Worm (Caenorhabditis elegans) whole organism, L4 larva: Measurements from ENCODE around the gene lro-1.

Experiments used
- D1046.2 ChIP-seq: fragments of 200-800 bp; sonication (Bioruptor generic); IDR thresholded peaks from 2 replicates; pipeline ENCODE4 v1.3.6; 2022; ENCODE audit warnings: missing genetic modification characterization, missing compliant biosample characterization
- F10B5.3 ChIP-seq: sonication (generic microtip); optimal IDR thresholded peaks from 2 replicates; lab custom pipeline; 2016; ENCODE audit warnings: mild to moderate bottlenecking, missing genetic modification characterization, missing compliant biosample characterization
- F26F4.8 ChIP-seq: fragments of 200-800 bp; sonication (Bioruptor generic); conservative IDR thresholded peaks from 2 replicates; pipeline ENCODE4 v1.3.6; 2022; ENCODE audit warnings: missing genetic modification characterization, missing compliant biosample characterization
- F44E2.7 ChIP-seq: fragments of 200-800 bp; sonication (Bioruptor generic); IDR thresholded peaks from 2 replicates; pipeline ENCODE4 v2.1.2; 2022; ENCODE audit warnings: missing genetic modification characterization, missing compliant biosample characterization
- F49E8.2 ChIP-seq: sonication (generic microtip); optimal IDR thresholded peaks from 2 replicates; lab custom pipeline; 2016; ENCODE audit warnings: missing compliant biosample characterization, mild to moderate bottlenecking, missing genetic modification characterization, borderline replicate concordance
- Y48G9A.11 ChIP-seq: fragments of 200-800 bp; sonication (Bioruptor generic); IDR thresholded peaks from 2 replicates; pipeline ENCODE4 v1.3.6; 2022; ENCODE audit warnings: missing genetic modification reagents, missing genetic modification characterization, missing compliant biosample characterization
- Y5F2A.4 ChIP-seq: fragments of 200-800 bp; sonication (Bioruptor generic); optimal IDR thresholded peaks from 2 replicates; lab custom pipeline; 2018; ENCODE audit warnings: mild to moderate bottlenecking, missing genetic modification characterization, missing compliant biosample characterization
- Y75B8A.6 ChIP-seq: fragments of 200-800 bp; sonication (Bioruptor generic); IDR thresholded peaks from 2 replicates; pipeline ENCODE4 v1.3.6; 2022; ENCODE audit warnings: missing genetic modification reagents, missing genetic modification characterization, missing compliant biosample characterization
- ZK546.5 ChIP-seq, 2 experiments: sonication (generic microtip); optimal IDR thresholded peaks; 2 replicates each; lab custom pipeline; 2017; ENCODE audit warnings: missing biosample characterization in 2 of 2, missing genetic modification characterization in 2 of 2
- ama-1 ChIP-seq: fragments of 150-350 bp; optimal IDR thresholded peaks from 2 replicates; lab custom pipeline; 2014; ENCODE audit warnings: inconsistent platforms, mixed read lengths
- ceh-20 ChIP-seq: fragments of 200-800 bp; sonication (Bioruptor generic); IDR thresholded peaks from 2 replicates; pipeline ENCODE4 v1.3.6; 2022; ENCODE audit warnings: missing genetic modification reagents, missing genetic modification characterization, missing compliant biosample characterization
- ceh-44 ChIP-seq: fragments of 200-800 bp; sonication (Bioruptor generic); IDR thresholded peaks from 2 replicates; pipeline ENCODE4 v1.3.6; 2022; ENCODE audit warnings: missing genetic modification reagents, missing genetic modification characterization, missing compliant biosample characterization
- ceh-62 ChIP-seq: sonication (generic microtip); optimal IDR thresholded peaks from 2 replicates; lab custom pipeline; 2017; ENCODE audit warnings: missing biosample characterization, missing genetic modification characterization
- ceh-82 ChIP-seq: sonication (generic microtip); optimal IDR thresholded peaks from 2 replicates; lab custom pipeline; 2017; ENCODE audit warnings: missing biosample characterization, missing genetic modification characterization
- ces-1 ChIP-seq: fragments of 150-350 bp; sonication (generic microtip); optimal IDR thresholded peaks from 4 replicates; lab custom pipeline; 2014; ENCODE audit warnings: missing biosample characterization, missing genetic modification reagents, missing genetic modification characterization
- ctbp-1 ChIP-seq: fragments of 200-800 bp; sonication (Bioruptor generic); IDR thresholded peaks from 2 replicates; pipeline ENCODE4 v1.3.6; 2022; ENCODE audit warnings: missing genetic modification reagents, missing genetic modification characterization, missing compliant biosample characterization
- daf-8 ChIP-seq: fragments of 200-800 bp; sonication (Bioruptor generic); IDR thresholded peaks from 2 replicates; pipeline ENCODE4 v1.3.6; 2022; ENCODE audit warnings: missing genetic modification characterization, missing compliant biosample characterization
- dmd-8 ChIP-seq: fragments of 200-800 bp; sonication (Bioruptor generic); IDR thresholded peaks from 2 replicates; pipeline ENCODE4 v1.3.6; 2022; ENCODE audit warnings: missing genetic modification characterization, missing compliant biosample characterization
- dpl-1 ChIP-seq: fragments of 150-350 bp; optimal IDR thresholded peaks from 2 replicates; lab custom pipeline; 2014; ENCODE audit warnings: missing biosample characterization, missing genetic modification reagents, missing genetic modification characterization
- egl-27 ChIP-seq: sonication (generic microtip); optimal IDR thresholded peaks from 3 replicates; lab custom pipeline; 2017; ENCODE audit warnings: missing biosample characterization, missing genetic modification reagents, missing genetic modification characterization
- hif-1 ChIP-seq, 2 experiments: sonication (generic microtip); optimal IDR thresholded peaks; 2 replicates each; lab custom pipeline; 2016 to 2017; ENCODE audit warnings: missing compliant biosample characterization in 2 of 2, missing genetic modification characterization in 2 of 2, missing genetic modification reagents in 2 of 2, missing genotype in 2 of 2, mild to moderate bottlenecking in 1 of 2
- hlh-30 ChIP-seq: sonication (generic microtip); optimal IDR thresholded peaks from 2 replicates; lab custom pipeline; 2017; ENCODE audit warnings: antibody characterized with exemption, mild to moderate bottlenecking, missing genetic modification characterization, missing compliant biosample characterization; ENCODE audit not compliant: insufficient read depth
- hmg-1.1 ChIP-seq: fragments of 200-800 bp; sonication (Bioruptor generic); IDR thresholded peaks from 2 replicates; pipeline ENCODE4 v1.3.6; 2022; ENCODE audit warnings: missing genetic modification reagents, missing genetic modification characterization, missing compliant biosample characterization
- jun-1 ChIP-seq: fragments of 150-350 bp; optimal IDR thresholded peaks from 2 replicates; lab custom pipeline; 2014; ENCODE audit warnings: missing biosample characterization, missing genetic modification reagents, missing genetic modification characterization
- lim-7 ChIP-seq: fragments of 200-800 bp; sonication (Bioruptor generic); IDR thresholded peaks from 2 replicates; pipeline ENCODE4 v1.3.6; 2022; ENCODE audit warnings: missing genetic modification characterization, missing compliant biosample characterization
- lin-38 ChIP-seq: fragments of 200-800 bp; sonication (Bioruptor generic); IDR thresholded peaks from 2 replicates; pipeline ENCODE4 v1.3.6; 2022; ENCODE audit warnings: missing genetic modification reagents, missing genetic modification characterization, missing compliant biosample characterization
- lsy-2 ChIP-seq, 2 experiments: fragments of 150-350 bp in 1 of 2; sonication (generic microtip) in 1 of 2; optimal IDR thresholded peaks; 2 replicates each; lab custom pipeline; 2014 to 2017; ENCODE audit warnings: missing biosample characterization in 2 of 2, missing genetic modification characterization in 2 of 2
- mep-1 ChIP-seq: fragments of 150-350 bp; sonication (generic microtip); optimal IDR thresholded peaks from 3 replicates; lab custom pipeline; 2014; ENCODE audit warnings: missing biosample characterization, missing genetic modification characterization
- mes-2 ChIP-seq: sonication (generic microtip); optimal IDR thresholded peaks from 2 replicates; lab custom pipeline; 2016; ENCODE audit warnings: missing genotype, mild to moderate bottlenecking, missing genetic modification characterization, missing compliant biosample characterization; ENCODE audit not compliant: poor library complexity, severe bottlenecking
- mxl-3 ChIP-seq: fragments of 200-800 bp; sonication (Bioruptor generic); optimal IDR thresholded peaks from 2 replicates; lab custom pipeline; 2018; ENCODE audit warnings: mild to moderate bottlenecking, missing genetic modification characterization, missing compliant biosample characterization
- nhr-11 ChIP-seq: fragments of 150-350 bp; optimal IDR thresholded peaks from 2 replicates; lab custom pipeline; 2014; ENCODE audit warnings: missing biosample characterization, missing genetic modification characterization
- nhr-111 ChIP-seq: fragments of 200-800 bp; sonication (Bioruptor generic); optimal IDR thresholded peaks from 2 replicates; lab custom pipeline; 2018; ENCODE audit warnings: mild to moderate bottlenecking, missing genetic modification characterization, missing compliant biosample characterization
- nhr-28 ChIP-seq: fragments of 150-350 bp; optimal IDR thresholded peaks from 2 replicates; lab custom pipeline; 2014; ENCODE audit warnings: missing biosample characterization, missing genetic modification characterization
- nhr-42 ChIP-seq: fragments of 200-800 bp; sonication (Bioruptor generic); IDR thresholded peaks from 2 replicates; pipeline ENCODE4 v1.3.6; 2022; ENCODE audit warnings: missing genetic modification characterization, missing compliant biosample characterization
- nhr-48 ChIP-seq: sonication (generic microtip); optimal IDR thresholded peaks from 2 replicates; lab custom pipeline; 2016; ENCODE audit warnings: mild to moderate bottlenecking, missing genetic modification characterization, missing compliant biosample characterization
- nhr-76 ChIP-seq: fragments of 150-350 bp; optimal IDR thresholded peaks from 2 replicates; lab custom pipeline; 2014; ENCODE audit warnings: missing biosample characterization, missing genetic modification characterization
- pha-4 ChIP-seq, 2 experiments: fragments of 150-350 bp in 1 of 2; fragments of 200-800 bp in 1 of 2; sonication (Bioruptor generic) in 1 of 2; IDR thresholded peaks in 1 of 2; optimal IDR thresholded peaks in 1 of 2; 2 replicates each; pipeline versions ENCODE4 v1.3.6 to Lab custom; 2014 to 2022; ENCODE audit warnings: missing genetic modification characterization in 2 of 2, missing genetic modification reagents in 2 of 2, missing biosample characterization in 1 of 2, missing compliant biosample characterization in 1 of 2
- php-3 ChIP-seq: fragments of 200-800 bp; sonication (Bioruptor generic); IDR thresholded peaks from 2 replicates; pipeline ENCODE4 v1.3.6; 2022; ENCODE audit warnings: missing genetic modification reagents, missing genetic modification characterization, missing compliant biosample characterization
- pqm-1 ChIP-seq: sonication (generic microtip); optimal IDR thresholded peaks from 2 replicates; lab custom pipeline; 2017; ENCODE audit warnings: missing biosample characterization, missing genetic modification characterization
- saeg-2 ChIP-seq: fragments of 200-800 bp; sonication (Bioruptor generic); IDR thresholded peaks from 2 replicates; pipeline ENCODE4 v1.3.6; 2022; ENCODE audit warnings: missing genetic modification reagents, missing genetic modification characterization, missing compliant biosample characterization
- skn-1 ChIP-seq: fragments of 150-350 bp; optimal IDR thresholded peaks from 2 replicates; lab custom pipeline; 2014; ENCODE audit warnings: missing biosample characterization, missing genetic modification characterization
- snpc-1.2 ChIP-seq: fragments of 200-800 bp; sonication (Bioruptor generic); IDR thresholded peaks from 2 replicates; pipeline ENCODE4 v1.3.6; 2022; ENCODE audit warnings: missing genetic modification reagents, missing genetic modification characterization, missing compliant biosample characterization
- spr-1 ChIP-seq: sonication (generic microtip); optimal IDR thresholded peaks from 2 replicates; lab custom pipeline; 2016; ENCODE audit warnings: mild to moderate bottlenecking, missing genetic modification characterization, missing compliant biosample characterization
- spr-3 ChIP-seq: fragments of 200-800 bp; sonication (Bioruptor generic); optimal IDR thresholded peaks from 2 replicates; lab custom pipeline; 2018; ENCODE audit warnings: mild to moderate bottlenecking, missing genetic modification characterization, missing compliant biosample characterization
- tra-1 ChIP-seq: fragments of 200-800 bp; sonication (Bioruptor generic); IDR thresholded peaks from 2 replicates; pipeline ENCODE4 v1.3.6; 2022; ENCODE audit warnings: missing genetic modification reagents, missing genetic modification characterization, missing compliant biosample characterization
- unc-130 ChIP-seq: sonication (generic microtip); optimal IDR thresholded peaks from 2 replicates; lab custom pipeline; 2016; ENCODE audit warnings: missing genetic modification reagents, missing genetic modification characterization, missing compliant biosample characterization
- unc-39 ChIP-seq: sonication (generic microtip); optimal IDR thresholded peaks from 2 replicates; lab custom pipeline; 2017; ENCODE audit warnings: missing biosample characterization, missing genetic modification characterization
- zag-1 ChIP-seq: fragments of 150-350 bp; optimal IDR thresholded peaks from 2 replicates; lab custom pipeline; 2014; ENCODE audit warnings: missing biosample characterization, missing genetic modification characterization
- zfp-2 ChIP-seq: sonication (generic microtip); optimal IDR thresholded peaks from 2 replicates; lab custom pipeline; 2016; ENCODE audit warnings: mild to moderate bottlenecking, missing genetic modification characterization, missing compliant biosample characterization
- zip-11 ChIP-seq: fragments of 200-800 bp; sonication (Bioruptor generic); IDR thresholded peaks from 2 replicates; pipeline ENCODE4 v1.3.6; 2022; ENCODE audit warnings: missing genetic modification characterization, missing compliant biosample characterization
- ztf-11 ChIP-seq: fragments of 150-350 bp; optimal IDR thresholded peaks from 2 replicates; lab custom pipeline; 2014; ENCODE audit warnings: missing biosample characterization, missing genetic modification characterization
- ztf-7 ChIP-seq: fragments of 150-350 bp; optimal IDR thresholded peaks from 2 replicates; lab custom pipeline; 2014; ENCODE audit warnings: missing biosample characterization, missing genetic modification characterization

lro-1 gene

ce11 chrX:6255561-6255960, 16.3 kb upstream of the lro-1 start (continued):
- TF ChIP-seq ceh-20 (peak; percentile 27; the same call in 1 of the 2 replicates), lin-38 (GFP tag; lab: Robert Waterston, UW) (no peak), skn-1 (tag; lab: Kevin White, UChicago) (no peak), dmd-8 (no peak), F44E2.7 (GFP tag; lab: Robert Waterston, UW) (no peak), F10B5.3 (tag; lab: Kevin White, UChicago) (no peak), D1046.2 (GFP tag; lab: Robert Waterston, UW) (no peak), unc-130 (GFP tag; lab: Kevin White, UChicago) (no peak), mes-2 (tag; lab: Kevin White, UChicago) (peak; percentile 46), nhr-111 (no peak), php-3 (peak; percentile 92), ztf-7 (peak; percentile 38), nhr-48 (tag; lab: Kevin White, UChicago) (peak; percentile 87), pqm-1 (peak; percentile 28), snpc-1.2 (0 out of 2 replicates have a peak, but pooled peaks have one; percentile 24), zfp-2 (no peak), spr-1 (tag; lab: Kevin White, UChicago) (no peak), ZK546.5 (tag; optimal IDR thresholded peaks at IDR 0.05; lab: Kevin White, UChicago) (no peak), hif-1 (tag; optimal IDR thresholded peaks at IDR 0.05; lab: Kevin White, UChicago) (peak in 1 of 2 experiments; percentile 88), nhr-42 (GFP tag; lab: Robert Waterston, UW) (no peak; the same call in 1 of the 2 replicates), Y48G9A.11 (GFP tag; lab: Robert Waterston, UW) (no peak), ztf-11 (tag; lab: Kevin White, UChicago) (no peak), egl-27 (tag; lab: Kevin White, UChicago) (no peak), saeg-2 (GFP tag; lab: Robert Waterston, UW) (peak; percentile 83), nhr-76 (tag; lab: Kevin White, UChicago) (no peak), F49E8.2 (tag; lab: Kevin White, UChicago) (no peak), daf-8 (GFP tag; lab: Robert Waterston, UW) (no peak), lsy-2 (tag; optimal IDR thresholded peaks at IDR 0.05; lab: Kevin White, UChicago) (peak; percentile 38 to 63), tra-1 (GFP tag; lab: Robert Waterston, UW) (peak; percentile 92), ama-1 (lab: Kevin White, UChicago) (no peak), spr-3 (GFP tag; lab: Kevin White, UChicago) (no peak), ces-1 (GFP tag; lab: Kevin White, UChicago) (no peak), ceh-44 (GFP tag; lab: Robert Waterston, UW) (no peak), zag-1 (no peak), jun-1 (tag; lab: Kevin White, UChicago) (peak; percentile 34), nhr-11 (tag; lab: Kevin White, UChicago) (peak; percentile 97), hmg-1.1 (peak; percentile 50), ctbp-1 (GFP tag; lab: Robert Waterston, UW) (no peak), Y5F2A.4 (GFP tag; lab: Kevin White, UChicago) (no peak), mep-1 (tag; lab: Kevin White, UChicago) (peak; percentile 78), F26F4.8 (no peak), zip-11 (no peak), pha-4 (GFP tag; IDR thresholded peaks at IDR 0.05; lab: Robert Waterston, UW) (peak; percentile 63), pha-4 (tag; optimal IDR thresholded peaks at IDR 0.05; lab: Kevin White, UChicago) (peak; percentile 66), lim-7 (GFP tag; lab: Robert Waterston, UW) (no peak), ceh-62 (tag; lab: Kevin White, UChicago) (no peak), nhr-28 (tag; lab: Kevin White, UChicago) (peak; percentile 100), hlh-30 (peak; percentile 97), ceh-82 (tag; lab: Kevin White, UChicago) (no peak), Y75B8A.6 (GFP tag; lab: Robert Waterston, UW) (no peak), dpl-1 (GFP tag; lab: Kevin White, UChicago) (peak; percentile 1), unc-39 (tag; lab: Kevin White, UChicago) (no peak), mxl-3 (GFP tag; lab: Kevin White, UChicago) (peak; percentile 92)
